4 fruit fly cellular contexts compared by ENCODE assay signal in the genomic region with DNA sequence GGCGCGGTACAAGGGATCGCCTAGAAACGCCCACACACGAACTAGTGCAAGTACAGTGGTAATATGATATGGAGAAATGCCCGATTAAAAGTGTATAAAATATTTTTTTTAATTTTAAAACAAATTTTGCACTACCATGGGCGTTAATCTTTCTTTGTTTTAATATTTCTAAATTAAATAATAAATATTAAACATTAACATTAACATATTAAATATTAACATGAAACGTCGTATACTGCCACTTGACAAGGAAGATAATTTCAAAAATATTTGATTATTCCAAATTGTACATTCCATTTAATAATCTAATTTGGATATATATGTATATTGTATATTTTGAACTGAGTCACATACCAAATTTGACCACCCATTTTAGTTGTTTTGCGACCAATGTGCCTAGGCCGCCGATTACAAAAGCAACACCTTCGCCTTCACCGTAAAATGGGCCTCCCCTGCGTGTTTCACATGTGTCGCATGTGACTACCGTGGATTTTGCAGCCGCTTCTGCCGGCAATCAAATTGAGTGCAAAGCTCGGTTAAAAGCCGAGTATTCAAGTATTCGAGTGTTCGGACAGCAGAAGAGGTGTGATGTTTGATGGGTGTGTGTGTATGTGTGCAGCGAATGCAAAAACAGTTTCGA.
TF ChIP-seq lines count a peak whose summit lies in the region.

No protein-coding gene starts in this region.

- no peak for TF ChIP-seq CTCF in whole organism, embryonic (GFP tag; optimal IDR thresholded peaks at IDR 0.05; lab: Kevin White, UChicago)

TF ChIP-seq in whole organism, adult, 20 proteins besides CTCF, POLR2A, EP300 and RAD21:
- peak; percentile 51 for TF ChIP-seq CG14711 (tag; optimal IDR thresholded peaks at IDR 0.05; lab: Kevin White, UChicago)
- no peak for TF ChIP-seq CG1620 (GFP tag; optimal IDR thresholded peaks at IDR 0.05; lab: Kevin White, UChicago)
- peak; percentile 95 for TF ChIP-seq pad (GFP tag; optimal IDR thresholded peaks at IDR 0.05; lab: Kevin White, UChicago)
- TF ChIP-seq CG5204 (GFP tag; optimal IDR thresholded peaks at IDR 0.05; lab: Kevin White, UChicago): no peak
- no peak for TF ChIP-seq Mnt (GFP tag; optimal IDR thresholded peaks at IDR 0.05; lab: Kevin White, UChicago)
- peak; percentile 54 for TF ChIP-seq CG33017 (tag; optimal IDR thresholded peaks at IDR 0.05; lab: Kevin White, UChicago)
- TF ChIP-seq kay (GFP tag; lab: Kevin White, UChicago; ENCODE audit: borderline replicate concordance): no peak
- peak; percentile 21 for TF ChIP-seq bab1 (GFP tag; optimal IDR thresholded peaks at IDR 0.05; lab: Kevin White, UChicago)
- TF ChIP-seq Clk (GFP tag; optimal IDR thresholded peaks at IDR 0.05; lab: Kevin White, UChicago): no peak
- no peak for TF ChIP-seq Hr96 (GFP tag; optimal IDR thresholded peaks at IDR 0.05; lab: Kevin White, UChicago)
- TF ChIP-seq tj (GFP tag; optimal IDR thresholded peaks at IDR 0.05; lab: Kevin White, UChicago): no peak
- peak; percentile 44 for TF ChIP-seq CG7101 (tag; optimal IDR thresholded peaks at IDR 0.05; lab: Kevin White, UChicago)
- peak; percentile 32 for TF ChIP-seq CG11617 (GFP tag; optimal IDR thresholded peaks at IDR 0.05; lab: Kevin White, UChicago)
- peak; percentile 9 for TF ChIP-seq ovo (GFP tag; optimal IDR thresholded peaks at IDR 0.05; lab: Kevin White, UChicago)

TF ChIP-seq in whole organism, embryonic, 481 proteins besides CTCF, POLR2A, EP300 and RAD21 (continues in another document):
- TF ChIP-seq CG11504 (tag; optimal IDR thresholded peaks at IDR 0.05; lab: Kevin White, UChicago) (peak; percentile 76), CG5180 (GFP tag; optimal IDR thresholded peaks at IDR 0.05; lab: Kevin White, UChicago) (no peak), dpn (GFP tag; optimal IDR thresholded peaks at IDR 0.05; lab: Kevin White, UChicago) (peak in 1 of 2 experiments; percentile 26), CG3407 (GFP tag; optimal IDR thresholded peaks at IDR 0.05; lab: Kevin White, UChicago) (peak; percentile 51), CG10267 (tag; optimal IDR thresholded peaks at IDR 0.05; lab: Kevin White, UChicago) (peak; percentile 51), CG7839 (tag; optimal IDR thresholded peaks at IDR 0.05; lab: Kevin White, UChicago) (peak; percentile 64), CG4424 (GFP tag; optimal IDR thresholded peaks at IDR 0.05; lab: Kevin White, UChicago) (peak; percentile 40), Xrp1 (GFP tag; IDR thresholded peaks at IDR 0.05; lab: Robert Waterston, UW) (peak; percentile 61; the same call in 1 of the 2 replicates), tap (tag; optimal IDR thresholded peaks at IDR 0.05; lab: Kevin White, UChicago) (peak; percentile 55), phol (tag; optimal IDR thresholded peaks at IDR 0.05; lab: Kevin White, UChicago) (peak; percentile 72), lmd (GFP tag; IDR thresholded peaks at IDR 0.05; lab: Robert Waterston, UW) (peak; percentile 32; the same call in 1 of the 2 replicates), stwl (tag; optimal IDR thresholded peaks at IDR 0.05; lab: Kevin White, UChicago) (no peak), gem (tag; optimal IDR thresholded peaks at IDR 0.05; lab: Kevin White, UChicago) (peak; percentile 86), CG14441 (GFP tag; IDR thresholded peaks at IDR 0.05; lab: Robert Waterston, UW) (0 out of 2 replicates have a peak, but pooled peaks have one; percentile 5), H2.0 (GFP tag; IDR thresholded peaks at IDR 0.05; lab: Robert Waterston, UW) (no peak), CG7556 (GFP tag; optimal IDR thresholded peaks at IDR 0.05; lab: Kevin White, UChicago) (peak; percentile 76), Trl (optimal IDR thresholded peaks at IDR 0.05; lab: Kevin White, UChicago) (no peak), Trl (GFP tag; optimal IDR thresholded peaks at IDR 0.05; lab: Kevin White, UChicago) (no peak), Ssrp (tag; optimal IDR thresholded peaks at IDR 0.05; lab: Kevin White, UChicago) (peak; percentile 62), Dek (tag; optimal IDR thresholded peaks at IDR 0.05; lab: Kevin White, UChicago) (no peak), bcd (GFP tag; optimal IDR thresholded peaks at IDR 0.05; lab: Kevin White, UChicago) (peak; percentile 4), lab (GFP tag; optimal IDR thresholded peaks at IDR 0.05; lab: Kevin White, UChicago) (peak; percentile 22), CG31388 (GFP tag; optimal IDR thresholded peaks at IDR 0.05; lab: Kevin White, UChicago) (no peak)

TF ChIP-seq in whole organism, prepupa, 60 proteins besides CTCF, POLR2A, EP300 and RAD21 (continues in another document):
- TF ChIP-seq Ets96B (tag; optimal IDR thresholded peaks at IDR 0.05; lab: Kevin White, UChicago) (peak; percentile 61), CG34406 (GFP tag; optimal IDR thresholded peaks at IDR 0.05; lab: Kevin White, UChicago) (peak; percentile 25), CG10669 (GFP tag; optimal IDR thresholded peaks at IDR 0.05; lab: Kevin White, UChicago) (peak; percentile 25), eg (GFP tag; IDR thresholded peaks at IDR 0.05; lab: Robert Waterston, UW) (peak; percentile 56), CG15336 (GFP tag; IDR thresholded peaks at IDR 0.05; lab: Robert Waterston, UW) (peak; percentile 72), Gug (GFP tag; IDR thresholded peaks at IDR 0.05; lab: Robert Waterston, UW) (0 out of 2 replicates have a peak, but pooled peaks have one; percentile 15), CG6854 (GFP tag; optimal IDR thresholded peaks at IDR 0.05; lab: Kevin White, UChicago) (no peak), achi (GFP tag; optimal IDR thresholded peaks at IDR 0.05; lab: Kevin White, UChicago) (peak; percentile 50), Lpt (GFP tag; optimal IDR thresholded peaks at IDR 0.05; lab: Kevin White, UChicago) (peak; percentile 30), ss (GFP tag; optimal IDR thresholded peaks at IDR 0.05; lab: Kevin White, UChicago) (peak; percentile 17 to 19), CG4318 (GFP tag; optimal IDR thresholded peaks at IDR 0.05; lab: Kevin White, UChicago) (peak; percentile 55), Ets21C (GFP tag; optimal IDR thresholded peaks at IDR 0.05; lab: Kevin White, UChicago) (no peak), OdsH (GFP tag; optimal IDR thresholded peaks at IDR 0.05; lab: Kevin White, UChicago) (peak; percentile 34), CG11762 (GFP tag; optimal IDR thresholded peaks at IDR 0.05; lab: Kevin White, UChicago; ENCODE audit: insufficient read depth) (peak; percentile 3), Smox (GFP tag; optimal IDR thresholded peaks at IDR 0.05; lab: Kevin White, UChicago) (no peak), lz (GFP tag; optimal IDR thresholded peaks at IDR 0.05; lab: Kevin White, UChicago) (no peak), fd59A (GFP tag; optimal IDR thresholded peaks at IDR 0.05; lab: Kevin White, UChicago) (no peak), CG10631 (GFP tag; optimal IDR thresholded peaks at IDR 0.05; lab: Kevin White, UChicago) (peak; percentile 71), CG6163 (GFP tag; IDR thresholded peaks at IDR 0.05; lab: Robert Waterston, UW) (no peak), Eip78C (GFP tag; lab: Kevin White, UChicago) (peak; percentile 67), Eip93F (GFP tag; optimal IDR thresholded peaks at IDR 0.05; lab: Kevin White, UChicago) (no peak), Eip75B (GFP tag; optimal IDR thresholded peaks at IDR 0.05; lab: Kevin White, UChicago) (no peak), Blimp-1 (GFP tag; optimal IDR thresholded peaks at IDR 0.05; lab: Kevin White, UChicago) (no peak), svp (GFP tag; lab: Kevin White, UChicago) (peak; percentile 32), CG3919 (GFP tag; optimal IDR thresholded peaks at IDR 0.05; lab: Kevin White, UChicago) (peak; percentile 36)

TF ChIP-seq in whole organism, pupa, 21 proteins besides CTCF, POLR2A, EP300 and RAD21:
- peak; percentile 58 for TF ChIP-seq CG17806 (tag; optimal IDR thresholded peaks at IDR 0.05; lab: Kevin White, UChicago)
- peak; percentile 69 for TF ChIP-seq CG8159 (tag; optimal IDR thresholded peaks at IDR 0.05; lab: Kevin White, UChicago)
- TF ChIP-seq Snoo (tag; optimal IDR thresholded peaks at IDR 0.05; lab: Kevin White, UChicago): no peak
- peak; percentile 24 for TF ChIP-seq Pif1A (GFP tag; optimal IDR thresholded peaks at IDR 0.05; lab: Kevin White, UChicago)
- TF ChIP-seq CG14655 (GFP tag; optimal IDR thresholded peaks at IDR 0.05; lab: Kevin White, UChicago): peak; percentile 61
- TF ChIP-seq Pif1B (GFP tag; optimal IDR thresholded peaks at IDR 0.05; lab: Kevin White, UChicago): peak; percentile 2
- peak; percentile 33 for TF ChIP-seq CG8301 (tag; optimal IDR thresholded peaks at IDR 0.05; lab: Kevin White, UChicago)
- no peak for TF ChIP-seq gl (tag; optimal IDR thresholded peaks at IDR 0.05; lab: Kevin White, UChicago)
- TF ChIP-seq CG34367 (tag; optimal IDR thresholded peaks at IDR 0.05; lab: Kevin White, UChicago): peak; percentile 20
- no peak for TF ChIP-seq CG13204 (GFP tag; optimal IDR thresholded peaks at IDR 0.05; lab: Kevin White, UChicago)
- no peak for TF ChIP-seq fd96Ca (GFP tag; IDR thresholded peaks at IDR 0.05; lab: Robert Waterston, UW)
- TF ChIP-seq CG9948 (tag; optimal IDR thresholded peaks at IDR 0.05; lab: Kevin White, UChicago): peak; percentile 74
- peak; percentile 50 for TF ChIP-seq CG15710 (tag; optimal IDR thresholded peaks at IDR 0.05; lab: Kevin White, UChicago)
